Worm (Caenorhabditis elegans) whole organism, mixed stage, embryonic: ENCODE measurements around the gene nhr-182.
"Not testable (repeated sequence)": the region's sequence is repeated elsewhere in the genome, so short reads cannot be mapped to it uniquely, and the experiment has no call there.

Experiments used
- M03D4.4 ChIP-seq: sonication (generic microtip); optimal IDR thresholded peaks from 2 replicates; lab custom pipeline; 2017; ENCODE audit warnings: mild to moderate bottlenecking, missing genetic modification characterization, missing compliant biosample characterization
- blmp-1 ChIP-seq: fragments of 150-350 bp; optimal IDR thresholded peaks from 2 replicates; lab custom pipeline; 2014; ENCODE audit warnings: missing biosample characterization, missing genetic modification characterization
- ceh-39 ChIP-seq: fragments of 150-350 bp; optimal IDR thresholded peaks from 2 replicates; lab custom pipeline; 2014; ENCODE audit warnings: missing biosample characterization, missing genetic modification characterization
- ceh-83 ChIP-seq: fragments of 200-800 bp; sonication (Bioruptor generic); optimal IDR thresholded peaks from 2 replicates; lab custom pipeline; 2018; ENCODE audit warnings: mild to moderate bottlenecking, missing genetic modification characterization, missing compliant biosample characterization
- ces-1 ChIP-seq: fragments of 150-350 bp; optimal IDR thresholded peaks from 2 replicates; lab custom pipeline; 2014; ENCODE audit warnings: missing biosample characterization, missing genetic modification reagents, missing genetic modification characterization
- cnd-1 ChIP-seq: fragments of 200-800 bp; sonication (Bioruptor generic); optimal IDR thresholded peaks from 2 replicates; lab custom pipeline; 2018; ENCODE audit warnings: mild to moderate bottlenecking, missing genetic modification characterization, missing compliant biosample characterization
- drap-1 ChIP-seq: fragments of 200-800 bp; sonication (Bioruptor generic); optimal IDR thresholded peaks from 3 replicates; lab custom pipeline; 2018; ENCODE audit warnings: mild to moderate bottlenecking, missing genetic modification characterization, missing compliant biosample characterization
- elt-3 ChIP-seq: fragments of 150-350 bp; optimal IDR thresholded peaks from 2 replicates; lab custom pipeline; 2014; ENCODE audit warnings: missing biosample characterization, missing genetic modification characterization
- flh-1 ChIP-seq: fragments of 200-800 bp; sonication (Bioruptor generic); optimal IDR thresholded peaks from 2 replicates; lab custom pipeline; 2018; ENCODE audit warnings: mild to moderate bottlenecking, missing genetic modification characterization, moderate library complexity, missing compliant biosample characterization
- ham-2 ChIP-seq: fragments of 200-800 bp; sonication (Bioruptor generic); optimal IDR thresholded peaks from 2 replicates; lab custom pipeline; 2018; ENCODE audit warnings: mild to moderate bottlenecking, missing genetic modification characterization, missing compliant biosample characterization
- lin-13 ChIP-seq: fragments of 150-350 bp; optimal IDR thresholded peaks from 2 replicates; lab custom pipeline; 2014; ENCODE audit warnings: missing biosample characterization, missing genetic modification characterization
- lin-32 ChIP-seq: fragments of 200-800 bp; sonication (Bioruptor generic); optimal IDR thresholded peaks from 2 replicates; lab custom pipeline; 2018; ENCODE audit warnings: mild to moderate bottlenecking, missing genetic modification characterization, missing compliant biosample characterization
- lsy-2 ChIP-seq: fragments of 150-350 bp; optimal IDR thresholded peaks from 2 replicates; lab custom pipeline; 2014; ENCODE audit warnings: missing biosample characterization, missing genetic modification characterization
- mab-5 ChIP-seq: fragments of 150-350 bp; optimal IDR thresholded peaks from 2 replicates; lab custom pipeline; 2014; ENCODE audit warnings: missing biosample characterization, missing genetic modification characterization
- mep-1 ChIP-seq: fragments of 150-350 bp; optimal IDR thresholded peaks from 2 replicates; lab custom pipeline; 2017; ENCODE audit warnings: missing biosample characterization, missing genetic modification reagents, missing genetic modification characterization, inconsistent platforms
- mls-2 ChIP-seq: sonication (generic microtip); optimal IDR thresholded peaks from 2 replicates; lab custom pipeline; 2016; ENCODE audit warnings: mild to moderate bottlenecking, missing genetic modification characterization, moderate library complexity, missing compliant biosample characterization
- nhr-12 ChIP-seq: fragments of 150-350 bp; optimal IDR thresholded peaks from 2 replicates; lab custom pipeline; 2014; ENCODE audit warnings: missing biosample characterization, missing genetic modification characterization
- nhr-2 ChIP-seq: fragments of 150-350 bp; optimal IDR thresholded peaks from 2 replicates; lab custom pipeline; 2014; ENCODE audit warnings: missing biosample characterization, missing genetic modification characterization
- nhr-237 ChIP-seq: fragments of 150-350 bp; optimal IDR thresholded peaks from 2 replicates; lab custom pipeline; 2014; ENCODE audit warnings: missing biosample characterization, missing genetic modification characterization
- nhr-28 ChIP-seq: fragments of 150-350 bp; optimal IDR thresholded peaks from 2 replicates; lab custom pipeline; 2014; ENCODE audit warnings: missing biosample characterization, missing genetic modification characterization
- nhr-76 ChIP-seq: sonication (generic microtip); optimal IDR thresholded peaks from 2 replicates; lab custom pipeline; 2017; ENCODE audit warnings: missing biosample characterization, missing genetic modification characterization
- pha-4 ChIP-seq: fragments of 150-350 bp; optimal IDR thresholded peaks from 2 replicates; lab custom pipeline; 2018; ENCODE audit warnings: missing biosample characterization, missing genetic modification reagents, missing genetic modification characterization
- sem-2 ChIP-seq: fragments of 200-800 bp; sonication (Bioruptor generic); optimal IDR thresholded peaks from 2 replicates; lab custom pipeline; 2018; ENCODE audit warnings: mild to moderate bottlenecking, missing genetic modification characterization, missing compliant biosample characterization
- snpc-4 ChIP-seq: fragments of 150-350 bp; optimal IDR thresholded peaks from 2 replicates; lab custom pipeline; 2014; ENCODE audit warnings: missing biosample characterization, missing genetic modification characterization
- sptf-1 ChIP-seq: sonication (generic microtip); optimal IDR thresholded peaks from 2 replicates; lab custom pipeline; 2017; ENCODE audit warnings: mild to moderate bottlenecking, missing genetic modification characterization, moderate library complexity, missing compliant biosample characterization
- tbx-8 ChIP-seq: fragments of 200-800 bp; sonication (Bioruptor generic); optimal IDR thresholded peaks from 2 replicates; lab custom pipeline; 2018; ENCODE audit warnings: mild to moderate bottlenecking, missing genetic modification characterization, moderate library complexity, missing compliant biosample characterization
- unc-120 ChIP-seq: sonication (generic microtip); optimal IDR thresholded peaks from 2 replicates; lab custom pipeline; 2017; ENCODE audit warnings: missing genetic modification characterization, missing compliant biosample characterization; ENCODE audit not compliant: poor library complexity, severe bottlenecking
- unc-39 ChIP-seq: fragments of 150-350 bp; optimal IDR thresholded peaks from 2 replicates; lab custom pipeline; 2014; ENCODE audit warnings: missing biosample characterization, missing genetic modification characterization
- unc-62 ChIP-seq: fragments of 150-350 bp; optimal IDR thresholded peaks from 2 replicates; lab custom pipeline; 2014; ENCODE audit warnings: missing biosample characterization, missing genetic modification reagents, missing genetic modification characterization
- zip-8 ChIP-seq: fragments of 150-350 bp; optimal IDR thresholded peaks from 2 replicates; lab custom pipeline; 2014; ENCODE audit warnings: missing biosample characterization, missing genetic modification characterization
- ztf-11 ChIP-seq: fragments of 150-350 bp; optimal IDR thresholded peaks from 2 replicates; lab custom pipeline; 2014; ENCODE audit warnings: missing biosample characterization, missing genetic modification characterization

Gene nhr-182

DNA sequence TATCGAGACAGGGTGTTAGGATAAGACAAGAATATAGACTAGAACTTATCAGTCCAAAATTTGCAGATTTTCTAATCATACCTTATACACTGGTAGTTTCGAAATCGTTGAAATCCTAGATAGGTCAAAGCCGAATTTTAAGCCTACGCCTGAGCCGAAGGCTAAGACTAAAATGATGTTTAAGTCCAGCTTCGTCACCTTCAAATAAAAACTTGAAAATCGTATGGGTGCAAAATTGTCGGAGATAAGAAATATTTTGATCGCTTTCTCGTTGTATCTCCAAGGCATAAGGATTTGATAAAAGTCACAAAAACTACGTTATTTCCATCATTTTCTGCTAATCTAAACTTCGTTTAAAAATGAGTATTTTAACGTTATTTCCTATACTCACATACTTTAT lies 933 bp upstream of the nhr-182 start, which contains the start of gene F41B5.12:
Gene F41B5.12, plus strand, starts transcription at position 301 of the 400 bp plus-strand sequence.
- TF ChIP-seq nhr-2 (tag; lab: Kevin White, UChicago), result no peak
- TF ChIP-seq unc-120 (tag; lab: Kevin White, UChicago), result no peak
- no peak for TF ChIP-seq mls-2 (tag; lab: Kevin White, UChicago)
- no peak for TF ChIP-seq snpc-4 (tag; lab: Kevin White, UChicago)
- no peak for TF ChIP-seq ceh-83 (GFP tag; lab: Kevin White, UChicago)
- TF ChIP-seq zip-8, result no peak
- no peak for TF ChIP-seq drap-1 (GFP tag; lab: Kevin White, UChicago)
- TF ChIP-seq pha-4 (tag; lab: Kevin White, UChicago), result no peak
- TF ChIP-seq mep-1 (tag; lab: Kevin White, UChicago), result no peak
- TF ChIP-seq, all 35 proteins: peak for 0

DNA sequence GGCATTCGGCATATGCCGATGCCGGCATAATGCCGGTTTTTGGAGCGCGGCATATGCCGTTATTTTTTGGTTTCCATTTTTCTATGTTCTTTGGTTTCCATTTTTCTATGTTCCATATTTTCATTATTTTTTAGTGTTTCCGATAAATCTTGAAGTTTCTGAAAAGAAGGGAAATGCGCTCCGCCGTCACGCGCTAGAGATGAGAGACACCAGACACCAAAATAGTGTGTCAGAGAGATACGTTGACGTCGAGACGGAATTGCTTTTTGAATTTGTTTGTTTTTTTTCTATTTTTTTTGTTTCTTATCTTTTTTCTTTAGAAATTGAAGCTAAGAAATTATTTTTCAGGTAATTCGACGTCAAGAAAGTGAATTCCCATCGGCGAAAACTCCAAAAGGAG lies 4.5 kb downstream of the nhr-182 start, which contains the start of gene F41B5.1:
Gene F41B5.1, plus strand, starts transcription at position 343 of the 400 bp plus-strand sequence.
- not testable (repeated sequence) for TF ChIP-seq ham-2 (GFP tag; lab: Kevin White, UChicago); mep-1 (tag; lab: Kevin White, UChicago); lsy-2 (tag; lab: Kevin White, UChicago)
- TF ChIP-seq, all 35 proteins: peak for 0; not testable (repeated sequence) for 35

DNA sequence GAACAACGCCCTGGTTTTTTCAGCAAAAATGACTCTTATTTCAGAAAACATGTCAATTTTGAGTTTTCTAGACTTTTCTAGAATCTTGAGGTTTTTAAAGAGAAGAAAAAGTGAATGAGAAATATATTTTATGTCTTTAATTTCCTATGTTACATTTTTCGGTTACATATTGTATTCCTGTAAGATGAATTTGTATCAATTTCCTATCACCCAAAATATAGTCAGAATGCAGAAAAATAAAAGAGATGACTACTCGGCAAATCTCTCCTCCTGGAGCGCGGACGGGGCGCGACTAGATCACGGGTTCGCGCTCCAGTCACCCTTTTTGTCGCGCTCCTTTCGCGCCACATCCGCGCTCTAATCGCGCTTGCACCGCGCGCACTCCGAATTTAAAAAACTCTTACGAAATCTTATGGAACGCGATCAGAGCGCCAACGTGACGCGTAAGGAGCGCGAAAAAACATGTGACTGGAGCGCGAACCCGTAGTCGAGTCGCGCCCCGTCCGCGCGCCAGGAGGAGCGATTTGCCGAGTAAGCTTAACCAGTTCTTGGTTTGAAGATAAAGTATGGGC lies 5.1 kb downstream of the nhr-182 start, which contains the start of gene str-253:
Gene str-253, minus strand, starts transcription at position 51 of the 572 bp plus-strand sequence.
- TF ChIP-seq nhr-237 (tag; lab: Kevin White, UChicago) (no peak), sem-2 (GFP tag; lab: Kevin White, UChicago) (no peak), elt-3 (tag; lab: Kevin White, UChicago) (no peak), tbx-8 (GFP tag; lab: Kevin White, UChicago) (no peak), flh-1 (GFP tag; lab: Kevin White, UChicago) (no peak), zip-8 (no peak), nhr-12 (tag; lab: Kevin White, UChicago) (no peak), nhr-76 (no peak), pha-4 (tag; lab: Kevin White, UChicago) (no peak), unc-120 (tag; lab: Kevin White, UChicago) (no peak), ceh-39 (tag; lab: Kevin White, UChicago) (no peak), nhr-2 (tag; lab: Kevin White, UChicago) (no peak), snpc-4 (tag; lab: Kevin White, UChicago) (no peak)

DNA sequence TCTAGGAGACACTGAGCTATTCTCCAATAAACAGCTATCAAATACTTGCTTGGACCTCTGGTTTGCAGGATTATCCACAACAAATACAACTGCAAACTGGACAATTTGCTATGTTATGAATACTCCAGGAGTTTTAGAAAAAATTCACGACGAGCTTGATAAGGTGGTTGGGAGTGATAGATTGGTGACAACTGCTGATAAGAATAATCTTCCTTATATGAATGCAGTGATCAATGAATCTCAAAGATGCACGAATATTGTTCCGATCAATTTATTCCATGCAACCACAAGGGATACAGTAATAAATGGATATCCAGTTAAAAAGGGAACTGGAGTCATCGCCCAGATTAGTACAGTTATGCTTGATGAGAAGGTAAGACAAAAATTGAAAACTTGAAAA lies 8.0 kb downstream of the nhr-182 start:
- TF ChIP-seq ztf-11 (tag; lab: Kevin White, UChicago), result no peak
- TF ChIP-seq nhr-2 (tag; lab: Kevin White, UChicago), result no peak
- TF ChIP-seq M03D4.4 (tag; lab: Kevin White, UChicago), result no peak
- TF ChIP-seq mep-1 (tag; lab: Kevin White, UChicago), result no peak
- TF ChIP-seq unc-62 (GFP tag; lab: Kevin White, UChicago), result no peak
- no peak for TF ChIP-seq mab-5 (tag; lab: Kevin White, UChicago)
- TF ChIP-seq sptf-1 (tag; lab: Kevin White, UChicago), result no peak
- no peak for TF ChIP-seq nhr-12 (tag; lab: Kevin White, UChicago)
- no peak for TF ChIP-seq pha-4 (tag; lab: Kevin White, UChicago)
- no peak for TF ChIP-seq snpc-4 (tag; lab: Kevin White, UChicago)
- TF ChIP-seq lin-32 (GFP tag; lab: Kevin White, UChicago), result no peak
- no peak for TF ChIP-seq unc-120 (tag; lab: Kevin White, UChicago)
- TF ChIP-seq nhr-76, result no peak
- TF ChIP-seq, all 35 proteins: peak for 0

DNA sequence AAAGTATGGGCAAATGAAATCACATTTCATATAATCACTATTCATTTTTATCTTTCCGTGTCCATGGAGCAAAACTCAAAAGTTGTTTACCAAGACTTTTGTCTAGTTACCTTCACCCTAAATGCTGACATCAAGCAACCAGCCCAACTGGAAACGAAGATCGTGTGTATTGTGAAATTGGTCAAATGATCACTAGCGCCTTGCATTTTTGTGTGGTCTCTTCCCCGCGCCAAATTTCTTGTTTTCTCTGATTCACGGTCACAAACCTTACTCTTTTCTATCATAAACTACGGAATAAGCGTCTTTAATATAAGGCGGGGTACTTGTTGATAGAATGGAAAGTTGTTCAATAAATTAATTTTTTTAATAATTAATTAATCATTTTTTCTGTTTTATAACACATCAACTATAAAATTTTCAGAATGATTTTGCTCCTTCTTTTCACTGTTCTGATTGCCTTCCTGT lies 9.6 kb downstream of the nhr-182 start, which contains the start of gene cyp-33C7:
Gene cyp-33C7, plus strand, starts transcription at position 415 of the 465 bp plus-strand sequence.
- TF ChIP-seq nhr-237 (tag; lab: Kevin White, UChicago) (no peak), lsy-2 (tag; lab: Kevin White, UChicago) (no peak), sptf-1 (tag; lab: Kevin White, UChicago) (no peak), flh-1 (GFP tag; lab: Kevin White, UChicago) (no peak), nhr-28 (tag; lab: Kevin White, UChicago) (no peak), lin-13 (tag; lab: Kevin White, UChicago) (no peak), nhr-2 (tag; lab: Kevin White, UChicago) (no peak), blmp-1 (tag; lab: Kevin White, UChicago) (no peak), unc-39 (tag; lab: Kevin White, UChicago) (no peak), ceh-39 (tag; lab: Kevin White, UChicago) (no peak), unc-62 (GFP tag; lab: Kevin White, UChicago) (no peak), mep-1 (tag; lab: Kevin White, UChicago) (no peak), drap-1 (GFP tag; lab: Kevin White, UChicago) (no peak), mls-2 (tag; lab: Kevin White, UChicago) (no peak), cnd-1 (no peak), mab-5 (tag; lab: Kevin White, UChicago) (no peak), lin-32 (GFP tag; lab: Kevin White, UChicago) (no peak), elt-3 (tag; lab: Kevin White, UChicago) (no peak), ces-1 (GFP tag; lab: Kevin White, UChicago) (no peak)
